Fruit fly (Drosophila melanogaster): Measurements from ENCODE around the gene mus81.

Gene mus81

DNA sequence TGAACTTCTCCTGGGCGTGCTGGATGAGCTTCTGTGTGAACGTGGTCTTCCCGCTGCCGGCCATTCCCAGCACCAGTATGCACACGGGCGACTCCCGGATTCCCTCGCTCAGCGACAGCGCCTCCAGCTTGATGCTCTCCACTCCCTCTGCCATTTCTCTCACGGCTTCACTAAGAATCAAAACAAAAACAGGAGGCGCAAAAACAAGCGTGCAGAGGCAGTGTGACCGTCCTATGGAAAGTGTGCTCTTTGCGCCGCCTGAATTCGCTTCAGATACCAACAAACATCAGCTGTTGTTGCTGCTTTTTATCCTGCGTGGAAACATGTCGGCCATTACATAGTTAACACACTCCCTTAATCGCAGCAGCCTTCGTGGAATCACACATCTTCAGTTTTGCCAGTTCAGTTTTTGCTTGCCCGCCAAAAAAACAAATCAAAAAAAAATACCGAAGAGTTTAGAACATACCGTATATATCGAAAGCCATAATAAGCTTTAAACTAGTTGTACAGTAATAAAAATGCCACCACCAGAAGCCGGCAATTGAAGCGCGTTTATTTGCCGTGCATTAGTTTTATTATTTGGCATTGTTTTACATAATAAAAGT lies at the start of gene mus81, which contains the start of gene CG3704 (continued):
- peak; percentile 46 for TF ChIP-seq HmgZ (tag; optimal IDR thresholded peaks at IDR 0.05)
- TF ChIP-seq CG11723 (GFP tag; optimal IDR thresholded peaks at IDR 0.05) = no peak
- TF ChIP-seq ssp (GFP tag; IDR thresholded peaks at IDR 0.05) = peak; percentile 39; the same call in 1 of the 2 replicates
- TF ChIP-seq CG9609 (GFP tag; optimal IDR thresholded peaks at IDR 0.05) = no peak
- TF ChIP-seq pan (optimal IDR thresholded peaks at IDR 0.05) = no peak
- no peak for TF ChIP-seq pan (GFP tag; optimal IDR thresholded peaks at IDR 0.05 in 1 of 2, IDR thresholded peaks at IDR 0.05 in 1 of 2)
- TF ChIP-seq Fer1 (GFP tag; optimal IDR thresholded peaks at IDR 0.05) = no peak
- peak; percentile 17 for TF ChIP-seq CG10267 (tag; optimal IDR thresholded peaks at IDR 0.05)
- TF ChIP-seq E2f2 (GFP tag; IDR thresholded peaks at IDR 0.05) = peak; percentile 83
- no peak for TF ChIP-seq eyg (GFP tag; optimal IDR thresholded peaks at IDR 0.05)
- no peak for TF ChIP-seq al (GFP tag; IDR thresholded peaks at IDR 0.05)
- no peak for TF ChIP-seq Camta (GFP tag; optimal IDR thresholded peaks at IDR 0.05)
- TF ChIP-seq gt (GFP tag; IDR thresholded peaks at IDR 0.05) = no peak
- no peak for TF ChIP-seq CG11093 (GFP tag; IDR thresholded peaks at IDR 0.05)
- peak; percentile 16 for TF ChIP-seq MESR4 (GFP tag; optimal IDR thresholded peaks at IDR 0.05)
- no peak for TF ChIP-seq z (GFP tag; IDR thresholded peaks at IDR 0.05)
- no peak for TF ChIP-seq danr (GFP tag; IDR thresholded peaks at IDR 0.05)
- no peak for TF ChIP-seq Ravus (GFP tag; IDR thresholded peaks at IDR 0.05)
- TF ChIP-seq MBD-R2 (GFP tag; IDR thresholded peaks at IDR 0.05) = peak; percentile 57
- TF ChIP-seq CG1529 (GFP tag; optimal IDR thresholded peaks at IDR 0.05) = no peak
- TF ChIP-seq Atf3 (GFP tag; optimal IDR thresholded peaks at IDR 0.05) = no peak
- peak; percentile 5 for TF ChIP-seq CG10147 (GFP tag; optimal IDR thresholded peaks at IDR 0.05)
- TF ChIP-seq org-1 (GFP tag; optimal IDR thresholded peaks at IDR 0.05) = no peak
- TF ChIP-seq hth (optimal IDR thresholded peaks at IDR 0.05) = no peak
- no peak for TF ChIP-seq CG7271 (tag; optimal IDR thresholded peaks at IDR 0.05)
- no peak for TF ChIP-seq PHDP (tag; optimal IDR thresholded peaks at IDR 0.05)
- no peak for TF ChIP-seq ATbp (GFP tag; optimal IDR thresholded peaks at IDR 0.05)
- no peak for TF ChIP-seq CG10979 (tag; optimal IDR thresholded peaks at IDR 0.05)
- TF ChIP-seq CG17802 (tag; optimal IDR thresholded peaks at IDR 0.05) = no peak
- TF ChIP-seq her (GFP tag; optimal IDR thresholded peaks at IDR 0.05) = peak; percentile 36
- no peak for TF ChIP-seq CG1832 (GFP tag; optimal IDR thresholded peaks at IDR 0.05)
- peak; percentile 73 for TF ChIP-seq Dll (GFP tag; IDR thresholded peaks at IDR 0.05; ENCODE audit: partially characterized antibody)
- TF ChIP-seq CG15696 (tag; optimal IDR thresholded peaks at IDR 0.05) = no peak
- no peak for TF ChIP-seq pho (GFP tag; optimal IDR thresholded peaks at IDR 0.05)
- TF ChIP-seq crc (GFP tag; optimal IDR thresholded peaks at IDR 0.05) = no peak
- TF ChIP-seq CG6683 (GFP tag; optimal IDR thresholded peaks at IDR 0.05) = no peak
- TF ChIP-seq Mad (GFP tag; optimal IDR thresholded peaks at IDR 0.05) = no peak
- TF ChIP-seq CG31388 (GFP tag; optimal IDR thresholded peaks at IDR 0.05) = no peak
- no peak for TF ChIP-seq cas (GFP tag; IDR thresholded peaks at IDR 0.05)
- no peak for TF ChIP-seq Hr39 (optimal IDR thresholded peaks at IDR 0.05)
- no peak for TF ChIP-seq kah (GFP tag; optimal IDR thresholded peaks at IDR 0.05)
- no peak for TF ChIP-seq CG16779 (GFP tag; IDR thresholded peaks at IDR 0.05)
- 0 out of 2 replicates have a peak, but pooled peaks have one; percentile 7 for TF ChIP-seq CG3847 (GFP tag; IDR thresholded peaks at IDR 0.05)
- peak; percentile 41; the same call in 1 of the 3 replicates for TF ChIP-seq CG16813 (GFP tag; IDR thresholded peaks at IDR 0.05; ENCODE audit: partially characterized antibody)
- no peak for TF ChIP-seq CG34376 (GFP tag; optimal IDR thresholded peaks at IDR 0.05)
- no peak for TF ChIP-seq ems (GFP tag; optimal IDR thresholded peaks at IDR 0.05)
- no peak for TF ChIP-seq luna (GFP tag; optimal IDR thresholded peaks at IDR 0.05)
- TF ChIP-seq hkb (optimal IDR thresholded peaks at IDR 0.05) = peak; percentile 36
- TF ChIP-seq hkb (GFP tag; IDR thresholded peaks at IDR 0.05) = no peak
- no peak for TF ChIP-seq Doc2 (GFP tag; IDR thresholded peaks at IDR 0.05)
- no peak for TF ChIP-seq zfh1 (GFP tag; IDR thresholded peaks at IDR 0.05)
- TF ChIP-seq CG7987 (GFP tag; optimal IDR thresholded peaks at IDR 0.05) = no peak
- TF ChIP-seq CG4424 (GFP tag; optimal IDR thresholded peaks at IDR 0.05) = no peak
